Worm (Caenorhabditis elegans): ENCODE measurements around the gene Y53F4B.17.

Gene Y53F4B.17

DNA sequence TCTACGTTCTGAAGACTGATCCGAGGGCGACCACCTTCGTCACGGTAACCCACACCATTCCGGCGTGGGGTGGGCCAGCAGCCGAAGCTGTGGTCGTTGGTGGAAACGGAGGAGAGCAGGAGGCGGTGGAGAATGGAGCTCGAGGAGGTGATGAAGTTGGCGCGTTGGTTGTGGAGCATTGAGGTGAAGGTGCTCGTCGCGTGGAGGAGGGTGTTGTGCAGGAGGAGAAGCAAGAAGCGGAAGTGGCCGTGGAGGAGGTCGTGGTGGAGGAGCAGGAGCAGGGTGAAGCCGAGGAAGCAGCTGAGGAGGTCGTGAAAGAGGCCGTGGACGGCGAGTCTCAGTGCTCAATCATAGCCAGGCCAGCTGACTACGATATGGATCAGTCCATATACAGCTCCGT, at the start of gene Y53F4B.17:
TSS of gene Y53F4B.17 (plus strand) at position 375 of the 400 bp plus-strand sequence.
- TF ChIP-seq dao-5 (tag; optimal IDR thresholded peaks at IDR 0.05): no peak
- TF ChIP-seq W03F9.2 (tag; optimal IDR thresholded peaks at IDR 0.05): no peak
- TF ChIP-seq him-1 (tag; optimal IDR thresholded peaks at IDR 0.05): no peak

DNA sequence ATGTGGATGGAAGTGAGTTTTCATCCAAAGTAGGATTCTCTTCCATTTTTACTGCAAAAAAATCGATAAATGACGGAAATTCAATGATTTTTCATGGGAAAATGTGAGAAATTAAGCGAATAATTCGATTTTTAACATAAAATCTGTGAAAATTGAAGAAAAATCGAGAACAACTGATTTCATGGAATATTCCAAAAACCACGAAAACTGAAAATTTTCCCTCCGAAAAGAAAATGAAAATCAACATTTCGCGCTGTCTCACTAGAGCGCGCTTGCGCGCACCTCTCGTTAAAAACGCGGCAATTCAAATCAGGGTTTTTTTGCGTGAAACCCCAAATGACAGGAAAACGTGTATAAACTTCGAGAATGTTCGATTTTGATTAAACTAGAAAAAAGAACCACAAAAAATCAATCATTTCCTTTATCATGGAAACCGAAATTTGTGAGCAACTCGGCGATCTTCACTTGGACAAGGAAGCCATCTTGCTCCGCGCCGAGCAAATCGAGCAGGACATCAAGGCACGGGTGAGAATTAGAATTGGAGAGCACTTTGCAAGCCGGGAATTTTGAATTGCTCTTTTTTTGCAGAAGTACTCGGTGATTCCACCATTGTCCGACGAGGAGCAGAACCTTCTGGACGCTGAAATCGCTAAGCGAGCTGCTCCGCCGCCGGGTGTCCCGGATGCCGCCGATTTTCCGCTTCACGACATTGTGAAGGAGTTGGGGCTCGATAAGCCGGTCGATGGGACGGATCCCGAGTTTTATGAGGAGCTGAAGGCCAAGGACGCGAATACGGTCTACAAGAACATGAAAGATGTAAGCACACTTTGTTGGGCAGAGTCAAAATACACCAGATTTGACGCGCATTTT, 47.9 kb upstream of the Y53F4B.17 start, which contains the start of the genes Y53F4B.9 and Y53F4B.11:
TSS of gene Y53F4B.9 (minus strand) at position 51 of the 870 bp plus-strand sequence.
TSS of gene Y53F4B.11 (plus strand) at position 383 of the 870 bp plus-strand sequence.
- no peak for TF ChIP-seq him-1 (tag; optimal IDR thresholded peaks at IDR 0.05)
- TF ChIP-seq W03F9.2 (tag; optimal IDR thresholded peaks at IDR 0.05): peak; percentile 42

DNA sequence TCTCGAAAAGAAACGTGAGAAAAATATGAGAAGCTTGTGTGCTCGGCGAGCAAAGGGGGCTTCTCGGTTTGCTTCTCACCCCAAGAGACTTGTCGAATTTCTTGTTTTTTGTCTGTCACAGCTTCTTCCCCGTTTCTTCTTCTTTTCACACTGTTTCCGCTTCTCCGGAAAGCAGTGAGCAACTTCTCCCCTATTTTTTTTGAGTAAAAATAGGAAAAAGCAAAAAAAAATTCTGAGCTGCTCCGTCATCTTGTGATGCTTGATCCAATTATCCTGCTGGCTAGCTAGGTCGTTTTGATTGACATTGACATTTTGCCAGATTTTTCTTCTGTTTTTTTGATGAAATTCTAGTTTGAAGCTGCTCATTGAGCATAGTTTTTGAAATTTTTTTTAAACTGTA, 44.1 kb upstream of the Y53F4B.17 start, which contains the start of gene Y53F4B.51:
TSS of gene Y53F4B.51 (minus strand) at position 63 of the 400 bp plus-strand sequence.
- TF ChIP-seq dao-5 (tag; optimal IDR thresholded peaks at IDR 0.05): no peak
- TF ChIP-seq him-1 (tag; optimal IDR thresholded peaks at IDR 0.05): no peak
- TF ChIP-seq W03F9.2 (tag; optimal IDR thresholded peaks at IDR 0.05): no peak

DNA sequence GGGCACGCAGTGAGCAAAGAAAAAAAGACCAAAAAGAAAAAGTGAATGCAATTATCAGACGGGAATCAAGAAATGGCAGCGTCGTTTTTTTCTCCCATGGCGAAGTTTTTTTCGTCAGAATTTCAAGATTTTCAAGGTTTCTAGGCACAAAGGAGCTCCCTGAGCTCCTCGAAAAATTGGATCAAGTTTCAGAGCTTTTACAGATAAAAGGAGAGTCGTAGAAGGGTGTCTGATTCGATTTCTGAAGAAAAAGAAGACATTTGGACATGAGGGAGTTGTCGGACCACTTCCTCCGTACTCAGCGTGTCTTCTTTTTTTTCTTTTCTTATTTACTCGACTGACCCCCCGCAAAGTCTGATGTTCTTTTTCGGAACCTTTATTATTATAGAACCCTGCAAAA, 42.8 kb upstream of the Y53F4B.17 start:
- TF ChIP-seq him-1 (tag; optimal IDR thresholded peaks at IDR 0.05) (no peak), dao-5 (tag; optimal IDR thresholded peaks at IDR 0.05) (no peak), W03F9.2 (tag; optimal IDR thresholded peaks at IDR 0.05) (no peak)

DNA sequence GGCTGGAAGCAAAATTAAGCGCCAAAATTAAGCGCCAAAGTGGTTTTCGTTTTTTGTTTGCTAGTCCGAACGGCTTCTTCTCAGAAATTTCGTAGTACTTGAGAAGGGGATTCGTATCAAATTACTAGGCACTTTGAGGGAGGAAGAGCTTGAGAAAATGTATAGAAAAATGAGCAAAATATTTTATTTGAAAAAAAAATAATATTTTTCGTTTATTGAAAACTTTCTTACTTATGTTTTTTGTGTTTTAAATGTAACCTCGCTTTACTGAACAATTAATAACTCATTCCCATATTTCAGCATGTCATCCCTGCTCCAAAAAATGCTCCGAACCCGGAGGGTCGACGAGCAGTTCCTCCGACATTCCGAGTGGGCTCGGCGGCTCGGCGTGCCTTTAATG, 39.5 kb upstream of the Y53F4B.17 start, which contains the start of gene Y53F4B.12:
TSS of gene Y53F4B.12 (plus strand) at position 301 of the 400 bp plus-strand sequence.
- TF ChIP-seq dao-5 (tag; optimal IDR thresholded peaks at IDR 0.05) (no peak), him-1 (tag; optimal IDR thresholded peaks at IDR 0.05) (no peak), W03F9.2 (tag; optimal IDR thresholded peaks at IDR 0.05) (no peak)

DNA sequence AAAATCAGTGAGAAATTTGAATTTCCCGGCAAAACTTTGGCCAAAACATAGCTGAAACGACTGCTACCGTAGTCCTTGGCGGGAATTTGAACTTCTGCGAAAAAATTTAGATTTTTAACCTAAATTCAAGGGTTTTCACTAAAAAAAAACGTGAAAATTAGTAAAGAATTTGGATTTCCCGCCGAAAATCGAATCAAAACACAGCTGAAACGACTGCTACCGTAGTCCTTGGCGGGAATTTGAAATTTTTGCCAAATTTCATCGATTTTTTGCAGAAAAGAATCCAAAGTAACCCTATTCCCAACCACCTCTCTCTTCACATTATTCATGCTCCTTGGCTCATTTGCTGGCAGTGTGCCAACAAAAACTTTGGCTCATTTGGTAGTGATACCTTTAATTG, 33.4 kb upstream of the Y53F4B.17 start:
- TF ChIP-seq dao-5 (tag; optimal IDR thresholded peaks at IDR 0.05) (no peak), W03F9.2 (tag; optimal IDR thresholded peaks at IDR 0.05) (no peak), him-1 (tag; optimal IDR thresholded peaks at IDR 0.05) (no peak)

DNA sequence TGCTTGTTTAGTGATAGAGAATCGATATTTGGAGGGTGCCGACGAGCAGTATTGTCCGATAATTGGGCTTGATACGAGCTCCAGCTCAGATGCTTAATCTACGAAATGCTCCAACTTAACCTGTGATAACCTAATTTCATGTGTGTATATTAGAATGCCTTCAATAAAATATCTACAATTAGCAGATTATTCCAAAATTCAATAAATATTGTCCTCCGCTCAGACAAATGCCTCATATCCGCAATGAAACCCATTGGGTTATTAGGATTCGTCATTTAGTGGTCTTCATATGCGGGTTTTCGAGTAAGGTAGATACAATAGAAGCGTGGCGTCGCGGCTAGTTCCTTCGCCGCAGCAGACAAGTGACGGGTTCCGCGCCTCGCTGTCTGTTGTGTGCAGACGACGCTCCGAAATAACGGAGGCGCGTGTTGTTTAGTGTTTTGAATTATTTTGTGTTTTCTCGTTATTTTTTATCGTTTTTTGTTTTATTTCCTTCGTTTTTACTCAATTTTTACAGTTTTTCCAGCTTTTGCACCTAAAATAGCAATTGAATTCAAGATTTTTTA, 32.8 kb upstream of the Y53F4B.17 start, which contains the start of gene cmtr-1:
TSS of gene cmtr-1 (plus strand) at position 516 of the 566 bp plus-strand sequence.
- TF ChIP-seq him-1 (tag; optimal IDR thresholded peaks at IDR 0.05): peak; percentile 96
- peak; percentile 96 for TF ChIP-seq W03F9.2 (tag; optimal IDR thresholded peaks at IDR 0.05)
- peak; percentile 76 for TF ChIP-seq dao-5 (tag; optimal IDR thresholded peaks at IDR 0.05)

DNA sequence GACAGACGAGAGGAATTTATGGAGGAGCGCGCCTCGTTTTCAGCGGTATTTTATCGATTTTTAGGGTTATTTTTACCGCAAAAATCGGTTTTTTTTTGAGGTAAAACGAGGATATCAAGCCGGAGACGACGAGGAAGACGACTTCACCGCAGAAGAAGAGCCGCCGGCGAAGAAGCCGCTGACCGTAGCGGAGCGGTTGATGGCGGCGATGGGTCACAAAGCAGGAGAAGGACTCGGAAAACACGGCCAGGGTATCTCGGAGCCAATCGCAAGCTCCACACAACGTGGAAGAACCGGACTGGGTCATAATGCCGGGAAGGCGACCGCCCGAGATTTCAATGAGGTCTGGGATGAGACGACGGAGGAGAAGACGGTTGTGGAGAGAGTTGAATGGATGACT, 32.1 kb upstream of the Y53F4B.17 start:
- TF ChIP-seq him-1 (tag; optimal IDR thresholded peaks at IDR 0.05) (no peak), W03F9.2 (tag; optimal IDR thresholded peaks at IDR 0.05) (no peak), dao-5 (tag; optimal IDR thresholded peaks at IDR 0.05) (no peak)

DNA sequence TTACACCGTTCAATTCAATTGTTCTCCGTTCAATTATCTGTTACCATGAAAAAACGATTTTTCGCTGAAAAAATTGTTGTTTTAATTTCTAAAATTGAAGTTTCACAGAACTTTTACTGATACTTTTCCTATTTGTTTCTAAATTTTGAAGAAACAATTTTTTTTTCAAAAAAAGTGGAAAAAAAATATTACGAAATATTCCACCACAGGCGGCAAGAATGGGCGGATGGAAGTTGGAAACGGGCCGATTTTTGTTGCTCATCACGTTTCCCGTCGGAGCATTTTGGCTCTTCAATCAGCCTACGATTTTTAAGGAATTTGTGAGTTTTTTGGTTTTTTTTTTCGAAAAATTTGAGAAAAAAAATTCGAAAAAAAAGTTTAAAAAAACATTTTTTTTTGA, 20.7 kb upstream of the Y53F4B.17 start, which contains the start of gene Y53F4B.14:
TSS of gene Y53F4B.14 (plus strand) at position 210 of the 400 bp plus-strand sequence.
- TF ChIP-seq W03F9.2 (tag; optimal IDR thresholded peaks at IDR 0.05): no peak
- no peak for TF ChIP-seq dao-5 (tag; optimal IDR thresholded peaks at IDR 0.05)
- no peak for TF ChIP-seq him-1 (tag; optimal IDR thresholded peaks at IDR 0.05)

DNA sequence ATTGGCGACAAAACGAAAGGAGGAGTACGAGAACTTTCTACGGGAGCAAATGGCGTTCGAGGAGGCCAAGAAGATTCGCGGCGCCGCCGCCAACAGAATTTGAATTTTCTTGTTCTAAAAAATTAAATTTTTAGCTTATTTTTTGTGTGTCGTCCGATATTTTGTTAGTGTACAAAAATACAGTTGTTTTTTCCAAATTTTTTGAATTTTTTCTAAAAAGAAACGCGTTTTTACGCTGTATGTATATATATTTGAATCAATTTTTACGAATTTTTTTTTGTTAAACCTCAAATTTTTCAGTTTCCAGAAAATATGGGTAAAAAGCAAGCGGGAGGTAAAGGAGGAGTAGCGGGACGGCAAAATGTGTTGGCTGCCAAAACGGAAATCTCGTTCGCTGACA, 19.4 kb upstream of the Y53F4B.17 start, which contains the start of gene trip-4:
TSS of gene trip-4 (plus strand) at position 301 of the 400 bp plus-strand sequence.
- TF ChIP-seq him-1 (tag; optimal IDR thresholded peaks at IDR 0.05) (no peak), W03F9.2 (tag; optimal IDR thresholded peaks at IDR 0.05) (no peak), dao-5 (tag; optimal IDR thresholded peaks at IDR 0.05) (no peak)

DNA sequence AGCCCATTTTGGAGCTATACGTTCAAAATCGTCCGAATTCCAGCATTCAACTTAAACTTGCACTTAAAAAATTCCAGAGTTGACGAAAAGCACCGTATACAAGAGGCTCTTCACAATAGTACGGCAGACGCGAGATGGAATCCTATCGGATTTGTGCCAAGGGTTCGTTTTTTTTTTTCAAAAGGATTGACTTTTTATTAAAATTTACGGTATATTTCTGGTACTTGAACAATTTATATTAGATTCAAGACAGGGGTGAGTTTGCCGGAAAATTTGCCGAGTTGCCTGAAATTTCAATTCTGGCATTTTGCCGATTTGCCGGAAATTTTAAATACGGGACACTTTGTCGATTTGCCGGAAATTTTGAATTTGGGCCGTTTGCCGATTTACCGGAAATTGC, 16.1 kb upstream of the Y53F4B.17 start:
- TF ChIP-seq him-1 (tag; optimal IDR thresholded peaks at IDR 0.05) (no peak), dao-5 (tag; optimal IDR thresholded peaks at IDR 0.05) (no peak), W03F9.2 (tag; optimal IDR thresholded peaks at IDR 0.05) (no peak)

DNA sequence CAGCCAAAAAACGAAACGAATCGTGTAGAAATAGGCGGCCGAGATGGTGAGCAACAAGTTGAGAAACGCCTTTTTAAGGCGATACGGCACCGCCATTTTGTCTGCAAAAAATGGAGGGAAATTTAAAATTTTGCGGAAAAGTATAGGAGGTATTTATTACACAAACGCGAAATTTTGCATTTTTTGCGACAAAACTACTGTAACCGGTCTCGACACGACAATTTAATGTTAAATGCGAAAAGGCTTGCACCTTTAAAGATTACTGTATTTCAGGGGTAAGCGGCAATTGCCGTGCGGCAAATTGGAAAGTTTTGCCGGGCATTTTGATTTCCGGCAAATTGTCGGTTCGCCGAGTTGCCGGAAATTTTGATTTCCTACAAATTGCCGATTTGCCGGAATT, 13.1 kb downstream of the Y53F4B.17 start, which contains the start of gene Y53F4B.18:
TSS of gene Y53F4B.18 (minus strand) at position 101 of the 400 bp plus-strand sequence.
- TF ChIP-seq dao-5 (tag; optimal IDR thresholded peaks at IDR 0.05): no peak
- TF ChIP-seq W03F9.2 (tag; optimal IDR thresholded peaks at IDR 0.05): no peak
- no peak for TF ChIP-seq him-1 (tag; optimal IDR thresholded peaks at IDR 0.05)

DNA sequence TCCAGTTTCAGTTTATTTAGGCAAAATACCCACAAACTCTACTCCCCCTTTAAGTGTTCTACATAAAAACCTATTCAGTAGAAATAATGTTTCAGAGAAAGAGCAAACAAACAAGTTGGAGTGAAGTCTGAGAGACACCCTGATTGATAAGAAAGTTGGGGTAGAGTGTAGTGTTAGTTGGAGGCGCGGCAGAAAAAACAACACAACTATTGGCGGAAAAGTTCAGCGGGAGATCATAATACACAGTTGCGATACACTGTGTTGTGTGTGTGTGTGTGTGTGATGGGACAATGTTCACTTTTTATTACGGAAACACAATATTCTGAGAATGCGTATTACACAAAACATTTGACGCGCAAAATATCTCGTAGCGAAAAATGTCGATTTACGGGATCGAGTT, 16.3 kb downstream of the Y53F4B.17 start:
- no peak for TF ChIP-seq dao-5 (tag; optimal IDR thresholded peaks at IDR 0.05)
- TF ChIP-seq W03F9.2 (tag; optimal IDR thresholded peaks at IDR 0.05): no peak
- no peak for TF ChIP-seq him-1 (tag; optimal IDR thresholded peaks at IDR 0.05)
